Fruit fly (Drosophila melanogaster): ENCODE results near the gene La.

The La gene

DNA sequence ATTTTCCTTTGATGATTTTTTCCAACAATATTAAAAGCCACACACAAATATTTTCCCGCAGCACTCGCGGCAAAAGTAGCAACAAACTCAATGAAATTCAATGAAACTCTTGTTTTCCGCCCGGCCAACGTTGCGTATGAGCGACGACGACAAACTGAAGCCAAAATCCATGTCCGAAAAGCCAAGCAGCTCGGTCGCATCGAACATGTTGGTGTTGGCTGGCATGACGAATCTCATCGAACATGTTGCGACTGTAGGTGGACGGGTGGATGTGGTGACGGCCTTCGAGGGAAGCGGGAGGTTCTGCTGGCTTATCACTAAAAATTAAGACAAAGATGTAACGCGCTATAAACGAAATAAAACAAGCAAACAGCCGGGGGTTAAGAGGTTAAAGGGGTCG is 49.4 kb upstream of the La start (continued):
- TF ChIP-seq Oaz (GFP tag; IDR thresholded peaks at IDR 0.05), result no peak
- TF ChIP-seq Fer1 (GFP tag; optimal IDR thresholded peaks at IDR 0.05), result peak; percentile 13
- no peak for TF ChIP-seq mld (GFP tag; IDR thresholded peaks at IDR 0.05; ENCODE audit: partially characterized antibody)
- peak; percentile 61 for TF ChIP-seq kay (GFP tag; optimal IDR thresholded peaks at IDR 0.05)
- no peak for TF ChIP-seq eve (GFP tag; optimal IDR thresholded peaks at IDR 0.05)
- TF ChIP-seq CG15479 (GFP tag; optimal IDR thresholded peaks at IDR 0.05), result no peak
- TF ChIP-seq sens (GFP tag), result peak; percentile 36
- peak; percentile 13 for TF ChIP-seq CG10147 (GFP tag; optimal IDR thresholded peaks at IDR 0.05)
- TF ChIP-seq gce (GFP tag; IDR thresholded peaks at IDR 0.05), result no peak
- TF ChIP-seq Ets65A (GFP tag), result peak; percentile 63
- peak; percentile 61; the same call in 1 of the 4 replicates for TF ChIP-seq chinmo (GFP tag; IDR thresholded peaks at IDR 0.05; ENCODE audit: partially characterized antibody)
- peak; percentile 76 for TF ChIP-seq Med (GFP tag)
- peak; percentile 65 for TF ChIP-seq sd (tag; optimal IDR thresholded peaks at IDR 0.05)
- peak; percentile 11 for TF ChIP-seq CG3995 (GFP tag; optimal IDR thresholded peaks at IDR 0.05)
- TF ChIP-seq Hr78 (GFP tag; optimal IDR thresholded peaks at IDR 0.05), result peak in 1 of 2 experiments; percentile 20
- no peak for TF ChIP-seq MBD-R2 (GFP tag; IDR thresholded peaks at IDR 0.05)
- TF ChIP-seq CG13287 (GFP tag; IDR thresholded peaks at IDR 0.05; ENCODE audit: partially characterized antibody), result peak; percentile 31; the same call in 1 of the 2 replicates
- no peak for TF ChIP-seq pnt (GFP tag; optimal IDR thresholded peaks at IDR 0.05)
- peak; percentile 24 for TF ChIP-seq CG15514 (GFP tag; optimal IDR thresholded peaks at IDR 0.05)
- no peak for TF ChIP-seq Ravus (GFP tag; IDR thresholded peaks at IDR 0.05)
- no peak for TF ChIP-seq CG7271 (tag; optimal IDR thresholded peaks at IDR 0.05)
- TF ChIP-seq CG12071 (GFP tag; optimal IDR thresholded peaks at IDR 0.05), result peak; percentile 45
- TF ChIP-seq CG6765 (GFP tag; optimal IDR thresholded peaks at IDR 0.05), result no peak
- no peak for TF ChIP-seq CG3281 (GFP tag; optimal IDR thresholded peaks at IDR 0.05)
- TF ChIP-seq pfk (GFP tag; optimal IDR thresholded peaks at IDR 0.05), result no peak
- no peak for TF ChIP-seq hth (optimal IDR thresholded peaks at IDR 0.05)
- TF ChIP-seq sug (tag; optimal IDR thresholded peaks at IDR 0.05), result peak; percentile 33
- TF ChIP-seq Rfx (GFP tag; IDR thresholded peaks at IDR 0.05), result peak; percentile 40; the same call in 1 of the 2 replicates
- TF ChIP-seq ftz-f1 (GFP tag; optimal IDR thresholded peaks at IDR 0.05), result peak; percentile 75

DNA sequence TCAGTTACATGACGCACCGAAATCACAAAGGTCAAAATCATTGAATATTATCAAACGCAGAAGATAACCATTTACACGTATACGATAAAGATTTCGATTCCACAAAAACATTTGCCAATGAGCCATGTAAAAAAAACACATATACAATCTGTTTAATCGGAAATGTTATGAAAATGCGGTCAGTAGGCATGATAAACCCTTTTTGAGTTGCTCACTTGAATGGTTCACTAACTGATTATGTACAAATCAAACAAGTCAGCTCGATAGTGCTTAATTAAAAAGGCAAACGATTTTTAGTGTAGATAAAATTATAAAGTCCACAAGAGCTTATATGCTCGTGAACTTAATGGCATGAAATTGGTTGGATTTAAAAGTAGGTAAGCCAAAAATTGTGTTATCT is 47.2 kb upstream of the La start:
- TF ChIP-seq GATAe (GFP tag; conservative IDR thresholded peaks at IDR 0.05) (0 out of 2 replicates have a peak, but pooled peaks have one; percentile 41), Pdp1 (GFP tag; optimal IDR thresholded peaks at IDR 0.05) (peak in 1 of 2 experiments; percentile 5), Hr78 (GFP tag; optimal IDR thresholded peaks at IDR 0.05) (peak in 1 of 2 experiments; percentile 23), CG1792 (GFP tag; optimal IDR thresholded peaks at IDR 0.05) (no peak), CG34376 (GFP tag; optimal IDR thresholded peaks at IDR 0.05) (peak; percentile 77), sug (tag; optimal IDR thresholded peaks at IDR 0.05) (peak; percentile 54), CG1647 (GFP tag; optimal IDR thresholded peaks at IDR 0.05) (no peak), CG17186 (GFP tag; optimal IDR thresholded peaks at IDR 0.05) (no peak), mirr (GFP tag; optimal IDR thresholded peaks at IDR 0.05) (peak; percentile 90), grn (GFP tag; optimal IDR thresholded peaks at IDR 0.05) (peak; percentile 86), CG15479 (GFP tag; optimal IDR thresholded peaks at IDR 0.05) (no peak), crol (GFP tag; IDR thresholded peaks at IDR 0.05) (no peak), Camta (GFP tag; optimal IDR thresholded peaks at IDR 0.05) (no peak), exex (tag; optimal IDR thresholded peaks at IDR 0.05) (peak; percentile 87), mld (GFP tag; IDR thresholded peaks at IDR 0.05; ENCODE audit: partially characterized antibody) (no peak), eve (GFP tag; optimal IDR thresholded peaks at IDR 0.05) (peak in 1 of 2 experiments; percentile 41), Sry-δ (GFP tag; optimal IDR thresholded peaks at IDR 0.05) (no peak), Blimp-1 (GFP tag; optimal IDR thresholded peaks at IDR 0.05) (no peak), Eip74EF (GFP tag; optimal IDR thresholded peaks at IDR 0.05) (no peak), CG13296 (GFP tag; optimal IDR thresholded peaks at IDR 0.05) (no peak), CG32767 (GFP tag; IDR thresholded peaks at IDR 0.05) (no peak), Hmr (GFP tag; optimal IDR thresholded peaks at IDR 0.05) (peak; percentile 8), sd (tag; optimal IDR thresholded peaks at IDR 0.05) (peak; percentile 53), CG10209 (GFP tag; optimal IDR thresholded peaks at IDR 0.05) (no peak)

All from whole organism, embryonic.